Worm (Caenorhabditis elegans): ENCODE results near the gene coa-4.
A peak's percentile ranks its signal among the peaks of the same experiment; 100 is the strongest.
"Not testable (repeated sequence)": the region's sequence is repeated elsewhere in the genome, so short reads cannot be mapped to it uniquely, and the experiment has no call there.

Gene coa-4

ce11 chrIV:9319080-9319479 is 16.3 kb downstream of the coa-4 start, which contains the start of the genes F49C12.11 and nemt-1:
F49C12.11 (plus strand) TSS chrIV:9319380.
nemt-1 (minus strand) TSS chrIV:9319439.
- TF ChIP-seq lin-35 (GFP tag; optimal IDR thresholded peaks at IDR 0.05) = peak in 1 of 3 experiments; percentile 22
- no peak for TF ChIP-seq die-1 (tag; optimal IDR thresholded peaks at IDR 0.05)

- TF ChIP-seq nhr-27 (tag; optimal IDR thresholded peaks at IDR 0.05) (no peak), K11D2.4 (GFP tag; IDR thresholded peaks at IDR 0.05) (no peak), snpc-3.4 (tag; optimal IDR thresholded peaks at IDR 0.05) (peak; percentile 3), athp-1 (tag; optimal IDR thresholded peaks at IDR 0.05) (peak; percentile 25), xnd-1 (tag; optimal IDR thresholded peaks at IDR 0.05) (no peak), madf-6 (GFP tag; IDR thresholded peaks at IDR 0.05) (peak; percentile 46; the same call in 1 of the 2 replicates), aptf-3 (GFP tag; IDR thresholded peaks at IDR 0.05) (0 out of 2 replicates have a peak, but pooled peaks have one; percentile 22), F10E7.11 (tag; optimal IDR thresholded peaks at IDR 0.05) (peak; percentile 52), snpc-4 (GFP tag; optimal IDR thresholded peaks at IDR 0.05) (no peak), snpc-4 (tag; optimal IDR thresholded peaks at IDR 0.05) (peak in 1 of 4 experiments; percentile 10), F33H1.4 (GFP tag; IDR thresholded peaks at IDR 0.05) (no peak), repo-1 (tag; optimal IDR thresholded peaks at IDR 0.05) (peak; percentile 41), nfyb-1 (GFP tag; IDR thresholded peaks at IDR 0.05) (no peak), ceh-100 (GFP tag; IDR thresholded peaks at IDR 0.05) (no peak)
These were observed 17.3 kb downstream of the coa-4 start for ce11 chrIV:9318147-9318546.

ce11 chrIV:9316068-9316681 is 19.2 kb downstream of the coa-4 start, which contains the start of the genes F49C12.9 and rpn-7:
F49C12.9 (minus strand) TSS chrIV:9316215.
rpn-7 (plus strand) TSS chrIV:9316631.
- TF ChIP-seq cebp-1 (GFP tag; IDR thresholded peaks at IDR 0.05) = peak; percentile 21; the same call in 1 of the 2 replicates
- peak; percentile 79 for TF ChIP-seq cebp-1 (tag; optimal IDR thresholded peaks at IDR 0.05)
- TF ChIP-seq D2030.7 (GFP tag; IDR thresholded peaks at IDR 0.05) = peak; percentile 29; the same call in 1 of the 2 replicates
- peak; percentile 8 for TF ChIP-seq lin-54 (GFP tag; optimal IDR thresholded peaks at IDR 0.05)
- 0 out of 2 replicates have a peak, but pooled peaks have one; percentile 9 for TF ChIP-seq attf-3 (GFP tag; conservative IDR thresholded peaks at IDR 0.05)
- TF ChIP-seq akir-1 (GFP tag; optimal IDR thresholded peaks at IDR 0.05) = no peak
- TF ChIP-seq snpc-4 (GFP tag; optimal IDR thresholded peaks at IDR 0.05) = no peak
- peak in 3 of 4 experiments; percentile 1 to 45 (median 15) for TF ChIP-seq snpc-4 (tag; optimal IDR thresholded peaks at IDR 0.05)
- peak; percentile 9 for TF ChIP-seq rpc-1 (optimal IDR thresholded peaks at IDR 0.05)
- no peak for TF ChIP-seq rpc-1 (tag; optimal IDR thresholded peaks at IDR 0.05)
- TF ChIP-seq egl-44 (GFP tag; IDR thresholded peaks at IDR 0.05) = no peak
- 0 out of 2 replicates have a peak, but pooled peaks have one; percentile 30 for TF ChIP-seq dox-1 (GFP tag; IDR thresholded peaks at IDR 0.05)
- peak in 1 of 3 experiments; percentile 29 for TF ChIP-seq lin-35 (GFP tag; optimal IDR thresholded peaks at IDR 0.05)
- peak; percentile 10 for TF ChIP-seq snpc-3.4 (tag; optimal IDR thresholded peaks at IDR 0.05)
- peak; percentile 4 for TF ChIP-seq nhr-80 (tag; optimal IDR thresholded peaks at IDR 0.05)
- TF ChIP-seq egl-18 (GFP tag; IDR thresholded peaks at IDR 0.05) = no peak
- TF ChIP-seq hmg-1.2 (GFP tag; IDR thresholded peaks at IDR 0.05) = peak; percentile 22; the same call in 1 of the 2 replicates

ce11 chrIV:9312827-9313226 is 22.6 kb downstream of the coa-4 start, which contains the start of gene F49C12.7:
F49C12.7 (minus strand) TSS chrIV:9312927.
- not testable (repeated sequence) for TF ChIP-seq Y56A3A.18 (GFP tag; IDR thresholded peaks at IDR 0.05); nfya-2 (GFP tag; IDR thresholded peaks at IDR 0.05); mxl-1 (tag; optimal IDR thresholded peaks at IDR 0.05)

All from whole organism, young adult.